Fruit fly (Drosophila melanogaster) whole organism, embryonic: ENCODE results near the gene CG13658.

Source experiments
- CG12155 ChIP-seq: fragments of 200-800 bp; sonication (Bioruptor generic); optimal IDR thresholded peaks from 3 replicates; lab custom pipeline; 2016; ENCODE audit warnings: missing biosample characterization, missing genetic modification characterization
- CG1233 ChIP-seq: fragments of 200-800 bp; sonication (Bioruptor generic); optimal IDR thresholded peaks from 4 replicates; lab custom pipeline; 2018; ENCODE audit warnings: missing biosample characterization, mild to moderate bottlenecking, missing genetic modification characterization
- CG12769 ChIP-seq: fragments of 200-800 bp; sonication (Bioruptor generic); optimal IDR thresholded peaks from 2 replicates; lab custom pipeline; 2019; ENCODE audit warnings: missing biosample characterization, mild to moderate bottlenecking, missing genetic modification characterization, moderate library complexity
- CG13296 ChIP-seq: fragments of 200-800 bp; sonication (Bioruptor generic); optimal IDR thresholded peaks from 3 replicates; lab custom pipeline; 2018; ENCODE audit warnings: missing biosample characterization, mild to moderate bottlenecking, missing genetic modification characterization
- CG15514 ChIP-seq: fragments of 200-800 bp; sonication (Bioruptor generic); optimal IDR thresholded peaks from 3 replicates; lab custom pipeline; 2017; ENCODE audit warnings: missing biosample characterization, missing genetic modification characterization, mild to moderate bottlenecking, moderate library complexity, missing genetic modification reagents
- CG17802 ChIP-seq: fragments of 200-800 bp; sonication (Bioruptor generic); optimal IDR thresholded peaks from 2 replicates; lab custom pipeline; 2018; ENCODE audit warnings: missing biosample characterization, mild to moderate bottlenecking, missing genetic modification characterization, moderate library complexity
- CG30020 ChIP-seq: fragments of 200-800 bp; optimal IDR thresholded peaks from 2 replicates; lab custom pipeline; 2019; ENCODE audit warnings: missing biosample characterization, mild to moderate bottlenecking, missing genetic modification characterization, moderate library complexity
- CG3281 ChIP-seq: fragments of 200-800 bp; sonication (Bioruptor generic); optimal IDR thresholded peaks from 3 replicates; lab custom pipeline; 2017; ENCODE audit warnings: missing biosample characterization, mild to moderate bottlenecking, missing genetic modification characterization
- CG4707 ChIP-seq: fragments of 200-800 bp; sonication (Bioruptor generic); optimal IDR thresholded peaks from 2 replicates; lab custom pipeline; 2018; ENCODE audit warnings: missing biosample characterization, mild to moderate bottlenecking, missing genetic modification characterization, moderate library complexity
- CG4820 ChIP-seq: fragments of 200-800 bp; sonication (Bioruptor generic); optimal IDR thresholded peaks from 3 replicates; lab custom pipeline; 2016; ENCODE audit warnings: missing biosample characterization, missing genetic modification characterization
- CG6813 ChIP-seq: fragments of 200-800 bp; sonication (Bioruptor generic); optimal IDR thresholded peaks from 2 replicates; lab custom pipeline; 2017; ENCODE audit warnings: missing biosample characterization, missing genetic modification characterization, mild to moderate bottlenecking, moderate library complexity, missing genetic modification reagents
- CG9797 ChIP-seq: fragments of 200-800 bp; sonication (Bioruptor generic); optimal IDR thresholded peaks from 3 replicates; lab custom pipeline; 2018; ENCODE audit warnings: missing biosample characterization, mild to moderate bottlenecking, missing genetic modification characterization
- CG9932 ChIP-seq: fragments of 200-800 bp; sonication (Bioruptor generic); IDR thresholded peaks from 2 replicates; pipeline ENCODE4 v1.3.6; 2022; ENCODE audit warnings: missing biosample characterization, missing genetic modification characterization
- CTCF ChIP-seq: fragments of 200-800 bp; sonication (Bioruptor generic); optimal IDR thresholded peaks from 2 replicates; lab custom pipeline; 2017; ENCODE audit warnings: missing biosample characterization, mild to moderate bottlenecking, missing genetic modification characterization, moderate library complexity
- Chrac-16 ChIP-seq: fragments of 200-800 bp; sonication (Bioruptor generic); optimal IDR thresholded peaks from 3 replicates; lab custom pipeline; 2016; ENCODE audit warnings: missing biosample characterization, missing genetic modification characterization
- CrebB ChIP-seq: fragments of 200-800 bp; sonication (Bioruptor generic); optimal IDR thresholded peaks from 3 replicates; lab custom pipeline; 2018; ENCODE audit warnings: missing biosample characterization, mild to moderate bottlenecking, missing genetic modification characterization
- D19B ChIP-seq: fragments of 200-800 bp; sonication (Bioruptor generic); optimal IDR thresholded peaks from 2 replicates; lab custom pipeline; 2017; ENCODE audit warnings: missing biosample characterization, mild to moderate bottlenecking, missing genetic modification characterization
- Deaf1 ChIP-seq: fragments of 200-800 bp; optimal IDR thresholded peaks from 3 replicates; lab custom pipeline; 2019; ENCODE audit warnings: missing biosample characterization, mild to moderate bottlenecking, missing genetic modification characterization, moderate library complexity
- Dp ChIP-seq: fragments of 200-800 bp; sonication (Bioruptor generic); optimal IDR thresholded peaks from 2 replicates; lab custom pipeline; 2018; ENCODE audit warnings: missing biosample characterization, mild to moderate bottlenecking, missing genetic modification characterization, moderate library complexity
- Ets65A ChIP-seq: fragments of 200-800 bp; sonication (Bioruptor generic); peaks from one replicate; lab custom pipeline; 2016; ENCODE audit warnings: missing biosample characterization, missing genetic modification characterization
- Ets97D ChIP-seq: fragments of 200-800 bp; sonication (Bioruptor generic); optimal IDR thresholded peaks from 3 replicates; lab custom pipeline; 2016; ENCODE audit warnings: missing biosample characterization, missing genetic modification characterization
- Meics ChIP-seq: fragments of 200-800 bp; sonication (Bioruptor generic); optimal IDR thresholded peaks from 2 replicates; lab custom pipeline; 2017; ENCODE audit warnings: missing biosample characterization, mild to moderate bottlenecking, missing genetic modification characterization
- NFAT ChIP-seq: fragments of 200-800 bp; sonication (Bioruptor generic); IDR thresholded peaks from 2 replicates; pipeline ENCODE4 v1.3.6; 2022; ENCODE audit warnings: missing biosample characterization, missing genetic modification characterization
- Nf-YB ChIP-seq: fragments of 200-800 bp; sonication (Bioruptor generic); optimal IDR thresholded peaks from 3 replicates; lab custom pipeline; 2019; ENCODE audit warnings: missing biosample characterization, mild to moderate bottlenecking, missing genetic modification characterization, moderate library complexity
- Nf-YC ChIP-seq: fragments of 200-800 bp; optimal IDR thresholded peaks from 3 replicates; lab custom pipeline; 2019; ENCODE audit warnings: missing biosample characterization, mild to moderate bottlenecking, missing genetic modification characterization, moderate library complexity
- Ptx1 ChIP-seq: fragments of 200-800 bp; sonication (Bioruptor generic); IDR thresholded peaks from 2 replicates; pipeline ENCODE4 v1.3.6; 2022; ENCODE audit warnings: missing biosample characterization, missing genetic modification characterization
- Sry-β ChIP-seq: fragments of 200-800 bp; sonication (Bioruptor generic); optimal IDR thresholded peaks from 2 replicates; lab custom pipeline; 2018; ENCODE audit warnings: missing biosample characterization, mild to moderate bottlenecking, missing genetic modification characterization, moderate library complexity
- TFAM ChIP-seq: fragments of 200-800 bp; sonication (Bioruptor generic); optimal IDR thresholded peaks from 2 replicates; lab custom pipeline; 2017; ENCODE audit warnings: missing biosample characterization, missing genetic modification characterization, inconsistent platforms
- Vsx1 ChIP-seq: fragments of 200-800 bp; sonication (Bioruptor generic); optimal IDR thresholded peaks from 2 replicates; lab custom pipeline; 2017; ENCODE audit warnings: missing biosample characterization, mild to moderate bottlenecking, missing genetic modification characterization, missing genetic modification reagents
- ash1 ChIP-seq: fragments of 200-800 bp; sonication (Bioruptor generic); optimal IDR thresholded peaks from 2 replicates; lab custom pipeline; 2018; ENCODE audit warnings: missing biosample characterization, mild to moderate bottlenecking, missing genetic modification characterization
- ato ChIP-seq: fragments of 200-800 bp; sonication (Bioruptor generic); IDR thresholded peaks from 2 replicates; pipeline ENCODE4 v1.3.6; 2022; ENCODE audit warnings: missing biosample characterization, missing genetic modification characterization; ENCODE audit not compliant: partially characterized antibody
- caup ChIP-seq: fragments of 200-800 bp; sonication (Bioruptor generic); optimal IDR thresholded peaks from 3 replicates; lab custom pipeline; 2017; ENCODE audit warnings: missing biosample characterization, mild to moderate bottlenecking, missing genetic modification characterization, moderate library complexity; ENCODE audit not compliant: severe bottlenecking
- chinmo ChIP-seq: fragments of 200-800 bp; sonication (Bioruptor generic); IDR thresholded peaks from 4 replicates; pipeline ENCODE4 v1.3.6; 2022; ENCODE audit warnings: missing biosample characterization, missing genetic modification characterization; ENCODE audit not compliant: partially characterized antibody
- dmrt99B ChIP-seq: fragments of 200-800 bp; sonication (Bioruptor generic); optimal IDR thresholded peaks from 2 replicates; lab custom pipeline; 2018; ENCODE audit warnings: missing biosample characterization, mild to moderate bottlenecking, missing genetic modification characterization, moderate library complexity
- exex ChIP-seq: fragments of 200-800 bp; sonication (Bioruptor generic); optimal IDR thresholded peaks from 4 replicates; lab custom pipeline; 2018; ENCODE audit warnings: missing biosample characterization, mild to moderate bottlenecking, missing genetic modification characterization, moderate library complexity
- grn ChIP-seq: fragments of 200-800 bp; sonication (Bioruptor generic); optimal IDR thresholded peaks from 3 replicates; lab custom pipeline; 2017; ENCODE audit warnings: missing biosample characterization, missing genetic modification characterization
- lab ChIP-seq: fragments of 200-800 bp; sonication (Bioruptor generic); optimal IDR thresholded peaks from 3 replicates; lab custom pipeline; 2017; ENCODE audit warnings: missing biosample characterization, missing genetic modification characterization, mild to moderate bottlenecking, moderate library complexity, missing genetic modification reagents
- lmd ChIP-seq: fragments of 200-800 bp; sonication (Bioruptor generic); IDR thresholded peaks from 2 replicates; pipeline ENCODE4 v1.3.6; 2022; ENCODE audit warnings: missing biosample characterization, missing genetic modification characterization
- mirr ChIP-seq: fragments of 200-800 bp; sonication (Bioruptor generic); optimal IDR thresholded peaks from 3 replicates; lab custom pipeline; 2018; ENCODE audit warnings: missing biosample characterization, mild to moderate bottlenecking, missing genetic modification characterization
- nerfin-2 ChIP-seq: fragments of 200-800 bp; sonication (Bioruptor generic); IDR thresholded peaks from 2 replicates; pipeline ENCODE4 v1.3.6; 2022; ENCODE audit warnings: missing biosample characterization, missing genetic modification characterization; ENCODE audit not compliant: partially characterized antibody
- org-1 ChIP-seq: fragments of 200-800 bp; sonication (Bioruptor generic); optimal IDR thresholded peaks from 2 replicates; lab custom pipeline; 2017; ENCODE audit warnings: missing biosample characterization, missing genetic modification characterization
- pfk ChIP-seq: fragments of 200-800 bp; sonication (Bioruptor generic); optimal IDR thresholded peaks from 2 replicates; lab custom pipeline; 2018; ENCODE audit warnings: missing biosample characterization, mild to moderate bottlenecking, missing genetic modification characterization, moderate library complexity
- sd ChIP-seq: fragments of 200-800 bp; sonication (Bioruptor generic); optimal IDR thresholded peaks from 3 replicates; lab custom pipeline; 2018; ENCODE audit warnings: missing biosample characterization, mild to moderate bottlenecking, missing genetic modification characterization, moderate library complexity
- sens ChIP-seq: fragments of 200-800 bp; sonication (Bioruptor generic); peaks from one replicate; lab custom pipeline; 2016; ENCODE audit warnings: missing biosample characterization, missing genetic modification characterization
- slou ChIP-seq: fragments of 200-800 bp; sonication (Bioruptor generic); optimal IDR thresholded peaks from 3 replicates; lab custom pipeline; 2016; ENCODE audit warnings: missing biosample characterization, missing genetic modification characterization
- sqz ChIP-seq: fragments of 200-800 bp; sonication (Bioruptor generic); optimal IDR thresholded peaks from 3 replicates; lab custom pipeline; 2018; ENCODE audit warnings: missing biosample characterization, mild to moderate bottlenecking, missing genetic modification characterization
- sug ChIP-seq: fragments of 200-800 bp; optimal IDR thresholded peaks from 2 replicates; lab custom pipeline; 2019; ENCODE audit warnings: missing biosample characterization, mild to moderate bottlenecking, missing genetic modification characterization, moderate library complexity
- trem ChIP-seq: fragments of 200-800 bp; optimal IDR thresholded peaks from 3 replicates; lab custom pipeline; 2019; ENCODE audit warnings: missing biosample characterization, mild to moderate bottlenecking, missing genetic modification characterization, moderate library complexity

CG13658 gene

dm6 chr3R:25312583-25312982 lies 25.3 kb downstream of the CG13658 start (continued):
- TF ChIP-seq CG30020 (tag; lab: Kevin White, UChicago) (no peak), Nf-YB (no peak), slou (GFP tag; lab: Kevin White, UChicago) (no peak), CG3281 (GFP tag; lab: Kevin White, UChicago) (peak; percentile 11), CG15514 (GFP tag; lab: Kevin White, UChicago) (peak; percentile 29), trem (tag; lab: Kevin White, UChicago) (no peak), CG4820 (GFP tag; lab: Kevin White, UChicago) (no peak), ato (GFP tag; lab: Robert Waterston, UW) (no peak), mirr (GFP tag; lab: Kevin White, UChicago) (peak; percentile 49), CG17802 (tag; lab: Kevin White, UChicago) (no peak), ash1 (no peak), caup (GFP tag; lab: Kevin White, UChicago) (peak; percentile 26), CrebB (no peak), CG12155 (GFP tag; lab: Kevin White, UChicago) (no peak), NFAT (GFP tag; lab: Robert Waterston, UW) (no peak), org-1 (no peak), CG4707 (GFP tag; lab: Kevin White, UChicago) (no peak), D19B (no peak), TFAM (GFP tag; lab: Kevin White, UChicago) (no peak), dmrt99B (tag; lab: Kevin White, UChicago) (no peak), nerfin-2 (GFP tag; lab: Robert Waterston, UW) (no peak), Meics (GFP tag; lab: Kevin White, UChicago) (peak; percentile 27), Chrac-16 (GFP tag; lab: Kevin White, UChicago) (no peak), Nf-YC (tag; lab: Kevin White, UChicago) (no peak), CG1233 (peak; percentile 11), Ets97D (peak; percentile 22), CG6813 (no peak), Ets65A (peak; percentile 43), pfk (GFP tag; lab: Kevin White, UChicago) (no peak), CTCF (GFP tag; lab: Kevin White, UChicago) (peak; percentile 89), CG13296 (GFP tag; lab: Kevin White, UChicago) (peak; percentile 23), CG9797 (GFP tag; lab: Kevin White, UChicago) (no peak), Vsx1 (no peak), Dp (GFP tag; lab: Kevin White, UChicago) (peak; percentile 45), lmd (GFP tag; lab: Robert Waterston, UW) (no peak)

- TF ChIP-seq Sry-β (GFP tag; lab: Kevin White, UChicago), result no peak
- peak; percentile 12 for TF ChIP-seq grn
- TF ChIP-seq sqz (GFP tag; lab: Kevin White, UChicago), result no peak
- TF ChIP-seq sug (tag; lab: Kevin White, UChicago), result peak; percentile 15
- TF ChIP-seq lab (GFP tag; lab: Kevin White, UChicago), result peak; percentile 50
- peak; percentile 2 for TF ChIP-seq sd (tag; lab: Kevin White, UChicago)
- TF ChIP-seq exex (tag; lab: Kevin White, UChicago), result peak; percentile 56
- TF ChIP-seq chinmo (GFP tag; lab: Robert Waterston, UW), result 0 out of 4 replicates have a peak, but pooled peaks have one; percentile 57
- no peak for TF ChIP-seq CG9932
- peak; percentile 67 for TF ChIP-seq sens (GFP tag; lab: Kevin White, UChicago)
- TF ChIP-seq CG12769, result peak; percentile 40
- peak; percentile 51 for TF ChIP-seq Deaf1 (tag; lab: Kevin White, UChicago)
- no peak for TF ChIP-seq Ptx1 (GFP tag; lab: Robert Waterston, UW)
Measured at dm6 chr3R:25313771-25314170, 26.5 kb downstream of the CG13658 start, which contains the start of gene CG31087. TSS of gene CG31087 (minus strand) at chr3R:25313833.
